Fruit fly (Drosophila melanogaster) whole organism, embryonic: ENCODE results near the gene CG5665.

ENCODE experiments used
- Awh ChIP-seq: fragments of 200-800 bp; sonication (Bioruptor generic); IDR thresholded peaks from 2 replicates; pipeline ENCODE4, ENCODE4 v1.3.6; 2022; ENCODE audit warnings: missing biosample characterization, missing genetic modification characterization
- BtbVII ChIP-seq: fragments of 200-800 bp; sonication (Bioruptor generic); optimal IDR thresholded peaks from 3 replicates; lab custom pipeline; 2017; ENCODE audit warnings: missing biosample characterization, mild to moderate bottlenecking, missing genetic modification characterization
- Bteb2 ChIP-seq: fragments of 200-800 bp; sonication (Bioruptor generic); optimal IDR thresholded peaks from 2 replicates; lab custom pipeline; 2016; ENCODE audit warnings: missing biosample characterization, missing genetic modification characterization
- CG11398 ChIP-seq: fragments of 200-800 bp; sonication (Bioruptor generic); optimal IDR thresholded peaks from 2 replicates; lab custom pipeline; 2016; ENCODE audit warnings: missing biosample characterization, missing genetic modification characterization
- CG11456 ChIP-seq: fragments of 200-800 bp; sonication (Bioruptor generic); IDR thresholded peaks from 3 replicates; pipeline ENCODE4 v1.3.6; 2022; ENCODE audit warnings: missing biosample characterization, missing genetic modification characterization
- CG11504 ChIP-seq: fragments of 200-800 bp; sonication (Bioruptor generic); optimal IDR thresholded peaks from 3 replicates; lab custom pipeline; 2019; ENCODE audit warnings: missing biosample characterization, mild to moderate bottlenecking, missing genetic modification characterization, moderate library complexity
- CG12299 ChIP-seq: fragments of 200-800 bp; sonication (Bioruptor generic); optimal IDR thresholded peaks from 2 replicates; lab custom pipeline; 2018; ENCODE audit warnings: missing biosample characterization, mild to moderate bottlenecking, missing genetic modification characterization
- CG1233 ChIP-seq: fragments of 200-800 bp; sonication (Bioruptor generic); optimal IDR thresholded peaks from 4 replicates; lab custom pipeline; 2018; ENCODE audit warnings: missing biosample characterization, mild to moderate bottlenecking, missing genetic modification characterization
- CG12659 ChIP-seq: fragments of 200-800 bp; sonication (Bioruptor generic); optimal IDR thresholded peaks from 3 replicates; lab custom pipeline; 2017; ENCODE audit warnings: mild to moderate bottlenecking, missing biosample characterization, missing genetic modification reagents, missing genetic modification characterization
- CG14050 ChIP-seq: fragments of 200-800 bp; sonication (Bioruptor generic); IDR thresholded peaks from 3 replicates; pipeline ENCODE4 v1.3.6; 2022; ENCODE audit warnings: missing biosample characterization, missing genetic modification characterization
- CG31365 ChIP-seq: fragments of 200-800 bp; sonication (Bioruptor generic); optimal IDR thresholded peaks from 2 replicates; lab custom pipeline; 2018; ENCODE audit warnings: missing biosample characterization, mild to moderate bottlenecking, missing genetic modification characterization
- CG32532 ChIP-seq: fragments of 200-800 bp; sonication (Bioruptor generic); IDR thresholded peaks from 2 replicates; pipeline ENCODE4 v1.3.6; 2022; ENCODE audit warnings: missing biosample characterization, missing genetic modification characterization
- CG34376 ChIP-seq: fragments of 200-800 bp; sonication (Bioruptor generic); optimal IDR thresholded peaks from 2 replicates; lab custom pipeline; 2018; ENCODE audit warnings: missing biosample characterization, mild to moderate bottlenecking, missing genetic modification characterization
- CG34422 ChIP-seq: fragments of 200-800 bp; sonication (Bioruptor generic); IDR thresholded peaks from 3 replicates; pipeline ENCODE4 v1.3.6; 2022; ENCODE audit warnings: missing biosample characterization, missing genetic modification characterization
- CG43689 ChIP-seq: fragments of 200-800 bp; sonication (Bioruptor generic); IDR thresholded peaks from 2 replicates; pipeline ENCODE4 v1.3.6; 2022; ENCODE audit warnings: missing biosample characterization, missing genetic modification characterization
- CG4730 ChIP-seq: fragments of 200-800 bp; sonication (Bioruptor generic); IDR thresholded peaks from 2 replicates; pipeline ENCODE4 v1.3.6; 2022; ENCODE audit warnings: missing biosample characterization, missing genetic modification characterization
- CG4820 ChIP-seq: fragments of 200-800 bp; sonication (Bioruptor generic); optimal IDR thresholded peaks from 3 replicates; lab custom pipeline; 2016; ENCODE audit warnings: missing biosample characterization, missing genetic modification characterization
- CG5245 ChIP-seq: fragments of 200-800 bp; sonication (Bioruptor generic); optimal IDR thresholded peaks from 3 replicates; lab custom pipeline; 2016; ENCODE audit warnings: missing biosample characterization, missing genetic modification characterization
- CG6683 ChIP-seq: fragments of 200-800 bp; sonication (Bioruptor generic); optimal IDR thresholded peaks from 2 replicates; lab custom pipeline; 2017; ENCODE audit warnings: missing biosample characterization, mild to moderate bottlenecking, missing genetic modification characterization, missing genetic modification reagents
- CG8388 ChIP-seq: fragments of 200-800 bp; sonication (Bioruptor generic); optimal IDR thresholded peaks from 2 replicates; lab custom pipeline; 2019; ENCODE audit warnings: missing biosample characterization, mild to moderate bottlenecking, missing genetic modification characterization, moderate library complexity
- CG8924 ChIP-seq: fragments of 200-800 bp; optimal IDR thresholded peaks from 3 replicates; lab custom pipeline; 2019; ENCODE audit warnings: missing biosample characterization, mild to moderate bottlenecking, missing genetic modification characterization, moderate library complexity
- CG9609 ChIP-seq: fragments of 200-800 bp; sonication (Bioruptor generic); optimal IDR thresholded peaks from 3 replicates; lab custom pipeline; 2016; ENCODE audit warnings: missing biosample characterization, missing genetic modification characterization
- CG9817 ChIP-seq: fragments of 200-800 bp; sonication (Bioruptor generic); optimal IDR thresholded peaks from 2 replicates; lab custom pipeline; 2018; ENCODE audit warnings: missing biosample characterization, mild to moderate bottlenecking, missing genetic modification characterization, moderate library complexity
- Dfd ChIP-seq, 2 experiments: fragments of >200 bp; optimal IDR thresholded peaks; 2 replicates each; lab custom pipeline; 2017; ENCODE audit warnings: missing biosample characterization in 2 of 2, missing genetic modification characterization in 2 of 2
- Dip3 ChIP-seq: fragments of 200-800 bp; sonication (Bioruptor generic); optimal IDR thresholded peaks from 3 replicates; lab custom pipeline; 2016; ENCODE audit warnings: missing biosample characterization, missing genetic modification characterization
- HHEX ChIP-seq: fragments of 200-800 bp; sonication (Bioruptor generic); optimal IDR thresholded peaks from 3 replicates; lab custom pipeline; 2017; ENCODE audit warnings: missing biosample characterization, mild to moderate bottlenecking, missing genetic modification characterization, missing genetic modification reagents
- HLH54F ChIP-seq: fragments of 200-800 bp; sonication (Bioruptor generic); optimal IDR thresholded peaks from 3 replicates; lab custom pipeline; 2016; ENCODE audit warnings: missing biosample characterization, missing genetic modification characterization
- Hsf ChIP-seq: fragments of 200-800 bp; sonication (Bioruptor generic); optimal IDR thresholded peaks from 3 replicates; lab custom pipeline; 2016; ENCODE audit warnings: missing biosample characterization, missing genetic modification characterization
- MTF-1 ChIP-seq: fragments of 200-800 bp; sonication (Bioruptor generic); optimal IDR thresholded peaks from 2 replicates; lab custom pipeline; 2018; ENCODE audit warnings: missing biosample characterization, mild to moderate bottlenecking, missing genetic modification characterization, borderline replicate concordance
- NK7.1 ChIP-seq: fragments of 200-800 bp; sonication (Bioruptor generic); optimal IDR thresholded peaks from 3 replicates; lab custom pipeline; 2016; ENCODE audit warnings: missing biosample characterization, missing genetic modification characterization
- Side ChIP-seq: fragments of 200-800 bp; sonication (Bioruptor generic); optimal IDR thresholded peaks from 2 replicates; lab custom pipeline; 2016; ENCODE audit warnings: missing biosample characterization, missing genetic modification characterization
- cas ChIP-seq: fragments of 200-800 bp; sonication (Bioruptor generic); IDR thresholded peaks from 2 replicates; pipeline ENCODE4 v1.3.6; 2022; ENCODE audit warnings: missing biosample characterization, missing genetic modification characterization
- crc ChIP-seq: fragments of 200-800 bp; sonication (Bioruptor generic); optimal IDR thresholded peaks from 2 replicates; lab custom pipeline; 2016; ENCODE audit warnings: missing biosample characterization, missing genetic modification characterization
- dati ChIP-seq: fragments of 200-800 bp; sonication (Bioruptor generic); IDR thresholded peaks from 2 replicates; pipeline ENCODE4 v1.3.6; 2022; ENCODE audit warnings: missing biosample characterization, missing genetic modification characterization
- dysf ChIP-seq: fragments of 200-800 bp; sonication (Bioruptor generic); IDR thresholded peaks from 3 replicates; pipeline ENCODE4 v1.3.6; 2022; ENCODE audit warnings: missing biosample characterization, missing genetic modification characterization
- ems ChIP-seq: fragments of 200-800 bp; sonication (Bioruptor generic); optimal IDR thresholded peaks from 3 replicates; lab custom pipeline; 2016; ENCODE audit warnings: missing biosample characterization, missing genetic modification characterization
- en ChIP-seq: fragments of 200-800 bp; sonication (Bioruptor generic); optimal IDR thresholded peaks from 2 replicates; lab custom pipeline; 2016; ENCODE audit warnings: missing biosample characterization, missing genetic modification characterization
- fru ChIP-seq: fragments of >200 bp; optimal IDR thresholded peaks from 2 replicates; lab custom pipeline; 2017
- ftz-f1 ChIP-seq: fragments of 200-800 bp; sonication (Bioruptor generic); optimal IDR thresholded peaks from 2 replicates; lab custom pipeline; 2016; ENCODE audit warnings: missing biosample characterization, missing genetic modification characterization
- gt ChIP-seq: fragments of 200-800 bp; sonication (Bioruptor generic); IDR thresholded peaks from 2 replicates; pipeline ENCODE4 v1.3.6; 2022; ENCODE audit warnings: missing biosample characterization, missing genetic modification characterization
- kah ChIP-seq: fragments of 200-800 bp; sonication (Bioruptor generic); optimal IDR thresholded peaks from 2 replicates; lab custom pipeline; 2018; ENCODE audit warnings: missing biosample characterization, mild to moderate bottlenecking, missing genetic modification characterization
- lab ChIP-seq: fragments of 200-800 bp; sonication (Bioruptor generic); optimal IDR thresholded peaks from 3 replicates; lab custom pipeline; 2017; ENCODE audit warnings: missing biosample characterization, missing genetic modification characterization, mild to moderate bottlenecking, moderate library complexity, missing genetic modification reagents
- mam ChIP-seq: fragments of 200-800 bp; sonication (Bioruptor generic); optimal IDR thresholded peaks from 3 replicates; lab custom pipeline; 2016; ENCODE audit warnings: missing biosample characterization, missing genetic modification characterization
- oc ChIP-seq: fragments of 200-800 bp; sonication (Bioruptor generic); optimal IDR thresholded peaks from 2 replicates; lab custom pipeline; 2018; ENCODE audit warnings: missing biosample characterization, mild to moderate bottlenecking, missing genetic modification characterization, moderate library complexity
- pnt ChIP-seq: fragments of 200-800 bp; sonication (Bioruptor generic); optimal IDR thresholded peaks from 3 replicates; lab custom pipeline; 2016; ENCODE audit warnings: missing biosample characterization, missing genetic modification characterization
- sim ChIP-seq: fragments of 200-800 bp; sonication (Bioruptor generic); IDR thresholded peaks from 2 replicates; pipeline ENCODE4 v1.3.6; 2022; ENCODE audit warnings: missing biosample characterization, missing genetic modification characterization
- stc ChIP-seq: fragments of 200-800 bp; sonication (Bioruptor generic); IDR thresholded peaks from 2 replicates; pipeline ENCODE4 v1.3.6; 2022; ENCODE audit warnings: missing biosample characterization, missing genetic modification characterization
- sug ChIP-seq: fragments of 200-800 bp; optimal IDR thresholded peaks from 2 replicates; lab custom pipeline; 2019; ENCODE audit warnings: missing biosample characterization, mild to moderate bottlenecking, missing genetic modification characterization, moderate library complexity
- tgo ChIP-seq: fragments of 200-800 bp; sonication (Bioruptor generic); IDR thresholded peaks from 3 replicates; pipeline ENCODE4 v1.3.6; 2022; ENCODE audit warnings: missing biosample characterization, missing genetic modification characterization
- tx ChIP-seq: fragments of 200-800 bp; sonication (Bioruptor generic); optimal IDR thresholded peaks from 2 replicates; lab custom pipeline; 2016; ENCODE audit warnings: missing biosample characterization, missing genetic modification characterization
- wdn ChIP-seq: fragments of 200-800 bp; sonication (Bioruptor generic); IDR thresholded peaks from 2 replicates; pipeline ENCODE4 v1.3.6; 2022; ENCODE audit warnings: missing biosample characterization, missing genetic modification characterization
- z ChIP-seq: fragments of 200-800 bp; sonication (Bioruptor generic); IDR thresholded peaks from 3 replicates; pipeline ENCODE4 v1.3.6; 2022; ENCODE audit warnings: missing biosample characterization, missing genetic modification characterization

The CG5665 gene

DNA sequence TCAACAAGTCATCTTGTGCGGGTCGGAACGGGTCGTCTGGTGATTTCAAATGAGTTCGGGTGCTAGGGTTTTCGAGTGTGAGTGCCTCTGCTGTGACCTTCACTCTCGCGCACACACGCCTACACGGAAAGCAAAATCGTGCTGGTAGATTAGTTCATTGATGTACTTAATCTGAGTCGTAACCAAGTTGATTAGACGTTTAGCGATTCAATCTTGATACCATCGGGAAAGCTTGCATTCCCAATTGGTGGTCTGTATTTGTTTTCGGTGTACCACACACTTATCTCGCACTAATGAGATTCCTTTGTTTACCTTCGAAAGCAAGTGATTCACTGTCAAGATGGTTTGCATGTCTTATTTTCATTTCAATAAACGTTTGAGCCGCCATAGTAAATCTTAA is 30.7 kb downstream of the CG5665 start (continued):
- TF ChIP-seq z (GFP tag; lab: Robert Waterston, UW), result no peak
- TF ChIP-seq CG9609 (GFP tag; lab: Kevin White, UChicago), result peak; percentile 36
- peak; percentile 73 for TF ChIP-seq dysf (GFP tag; lab: Robert Waterston, UW)
- peak; percentile 37 for TF ChIP-seq BtbVII (GFP tag; lab: Kevin White, UChicago)
- TF ChIP-seq CG5245 (GFP tag; lab: Kevin White, UChicago), result peak; percentile 1
- TF ChIP-seq CG11456 (GFP tag; lab: Robert Waterston, UW), result peak; percentile 60; the same call in 1 of the 3 replicates
- no peak for TF ChIP-seq Dip3
- TF ChIP-seq CG12299 (tag; lab: Kevin White, UChicago), result no peak
- TF ChIP-seq CG32532, result peak; percentile 55; the same call in 1 of the 2 replicates
- no peak for TF ChIP-seq MTF-1 (GFP tag; lab: Kevin White, UChicago)
- TF ChIP-seq CG34422 (GFP tag; lab: Robert Waterston, UW), result peak; percentile 57; the same call in 1 of the 3 replicates
- TF ChIP-seq CG9817, result peak; percentile 8
- peak; percentile 79 for TF ChIP-seq sug
- TF ChIP-seq kah (GFP tag; lab: Kevin White, UChicago), result no peak
- TF ChIP-seq cas (GFP tag; lab: Robert Waterston, UW), result no peak
- TF ChIP-seq en, result no peak
- TF ChIP-seq crc (GFP tag; lab: Kevin White, UChicago), result no peak
- TF ChIP-seq gt (GFP tag; lab: Robert Waterston, UW), result no peak
- no peak for TF ChIP-seq CG14050
- peak; percentile 54; the same call in 1 of the 2 replicates for TF ChIP-seq wdn (GFP tag; lab: Robert Waterston, UW)
- no peak for TF ChIP-seq NK7.1 (GFP tag; lab: Kevin White, UChicago)
- no peak for TF ChIP-seq Dfd (GFP tag; optimal IDR thresholded peaks at IDR 0.05; lab: Kevin White, UChicago)
- TF ChIP-seq CG11504, result peak; percentile 43
- TF ChIP-seq Hsf (GFP tag; lab: Kevin White, UChicago), result peak; percentile 33
- TF ChIP-seq ems, result peak; percentile 46
- peak; percentile 43 for TF ChIP-seq HLH54F
- peak; percentile 11 for TF ChIP-seq Side (GFP tag; lab: Kevin White, UChicago)
- TF ChIP-seq Awh, result 0 out of 2 replicates have a peak, but pooled peaks have one; percentile 32
- no peak for TF ChIP-seq tx (GFP tag; lab: Kevin White, UChicago)
- no peak for TF ChIP-seq dati (GFP tag; lab: Robert Waterston, UW)
- peak; percentile 41; the same call in 1 of the 2 replicates for TF ChIP-seq CG4730 (GFP tag; lab: Robert Waterston, UW)
- TF ChIP-seq CG43689 (GFP tag; lab: Robert Waterston, UW), result peak; percentile 24; the same call in 1 of the 2 replicates
- TF ChIP-seq stc (GFP tag; lab: Robert Waterston, UW), result no peak
- TF ChIP-seq CG31365 (tag; lab: Kevin White, UChicago), result no peak
- TF ChIP-seq lab (GFP tag; lab: Kevin White, UChicago), result peak; percentile 67
- TF ChIP-seq CG4820 (GFP tag; lab: Kevin White, UChicago), result no peak
- no peak for TF ChIP-seq CG1233
- no peak for TF ChIP-seq CG8924
- TF ChIP-seq tgo (GFP tag; lab: Robert Waterston, UW), result peak; percentile 51; the same call in 1 of the 3 replicates
- peak; percentile 86 for TF ChIP-seq CG34376 (GFP tag; lab: Kevin White, UChicago)
- peak; percentile 79 for TF ChIP-seq ftz-f1 (GFP tag; lab: Kevin White, UChicago)
- no peak for TF ChIP-seq CG6683 (GFP tag; lab: Kevin White, UChicago)
- peak; percentile 1 for TF ChIP-seq Bteb2 (GFP tag; lab: Kevin White, UChicago)
- no peak for TF ChIP-seq oc (tag; lab: Kevin White, UChicago)
- TF ChIP-seq CG11398 (GFP tag; lab: Kevin White, UChicago), result no peak
- peak; percentile 35 for TF ChIP-seq HHEX (GFP tag; lab: Kevin White, UChicago)
- TF ChIP-seq CG12659, result peak; percentile 22
- no peak for TF ChIP-seq sim (GFP tag; lab: Robert Waterston, UW)
- peak; percentile 40 for TF ChIP-seq mam (GFP tag; lab: Kevin White, UChicago)
- TF ChIP-seq CG8388, result no peak
- peak; percentile 11 for TF ChIP-seq pnt (GFP tag; lab: Kevin White, UChicago)
- no peak for TF ChIP-seq fru (lab: Kevin White, UChicago)
